Fruit fly (Drosophila melanogaster): Measurements from ENCODE around the gene Appl.
A peak's percentile ranks its signal among the peaks of the same experiment; 100 is the strongest.

Appl gene

dm6 chrX:525610-526009 is 4.7 kb upstream of the Appl start:
- TF ChIP-seq Met (GFP tag; optimal IDR thresholded peaks at IDR 0.05) (no peak), pdm3 (GFP tag; optimal IDR thresholded peaks at IDR 0.05) (no peak), CG3919 (GFP tag; optimal IDR thresholded peaks at IDR 0.05) (no peak), CG11902 (GFP tag; optimal IDR thresholded peaks at IDR 0.05) (no peak), Eip93F (GFP tag; optimal IDR thresholded peaks at IDR 0.05) (no peak), CG7368 (GFP tag; optimal IDR thresholded peaks at IDR 0.05) (no peak), CG3032 (tag; optimal IDR thresholded peaks at IDR 0.05) (no peak), svp (GFP tag) (no peak), CG10669 (GFP tag; optimal IDR thresholded peaks at IDR 0.05) (no peak), CG4318 (GFP tag; optimal IDR thresholded peaks at IDR 0.05) (no peak), Smox (GFP tag; optimal IDR thresholded peaks at IDR 0.05) (no peak), Blimp-1 (GFP tag; optimal IDR thresholded peaks at IDR 0.05) (no peak), CG31627 (GFP tag; optimal IDR thresholded peaks at IDR 0.05) (no peak), CG11294 (GFP tag; IDR thresholded peaks at IDR 0.05) (no peak), Hr38 (GFP tag; optimal IDR thresholded peaks at IDR 0.05) (no peak), CG32006 (GFP tag; optimal IDR thresholded peaks at IDR 0.05) (no peak)

- TF ChIP-seq CG8319 (GFP tag; optimal IDR thresholded peaks at IDR 0.05) (no peak), ss (GFP tag; optimal IDR thresholded peaks at IDR 0.05) (no peak), Sox14 (GFP tag; optimal IDR thresholded peaks at IDR 0.05) (no peak), fkh (GFP tag; optimal IDR thresholded peaks at IDR 0.05) (no peak), Eip78C (GFP tag) (peak; percentile 47), CG8632 (GFP tag; optimal IDR thresholded peaks at IDR 0.05) (no peak), Met (GFP tag; optimal IDR thresholded peaks at IDR 0.05) (no peak)
Measured at dm6 chrX:526479-527071, 3.7 kb upstream of the Appl start.

- TF ChIP-seq CG16779 (tag; optimal IDR thresholded peaks at IDR 0.05) (no peak), Blimp-1 (GFP tag; optimal IDR thresholded peaks at IDR 0.05) (no peak), CG3919 (GFP tag; optimal IDR thresholded peaks at IDR 0.05) (no peak), svp (GFP tag) (no peak), Hr4 (GFP tag; optimal IDR thresholded peaks at IDR 0.05) (no peak), Gug (GFP tag; IDR thresholded peaks at IDR 0.05) (no peak), CG10669 (GFP tag; optimal IDR thresholded peaks at IDR 0.05) (no peak), fd85E (GFP tag; optimal IDR thresholded peaks at IDR 0.05) (no peak), Sox102F (GFP tag; optimal IDR thresholded peaks at IDR 0.05) (no peak), Sox14 (GFP tag; optimal IDR thresholded peaks at IDR 0.05) (no peak), Met (GFP tag; optimal IDR thresholded peaks at IDR 0.05) (no peak), dac (GFP tag; optimal IDR thresholded peaks at IDR 0.05) (no peak), CG6854 (GFP tag; optimal IDR thresholded peaks at IDR 0.05) (no peak), OdsH (GFP tag; optimal IDR thresholded peaks at IDR 0.05) (no peak), acj6 (GFP tag; optimal IDR thresholded peaks at IDR 0.05) (no peak), CG8632 (GFP tag; optimal IDR thresholded peaks at IDR 0.05) (no peak)
Measured at dm6 chrX:542069-542468, 11.8 kb downstream of the Appl start.

- no peak for TF ChIP-seq CG8319 (GFP tag; optimal IDR thresholded peaks at IDR 0.05)
- no peak for TF ChIP-seq salr (GFP tag; optimal IDR thresholded peaks at IDR 0.05)
- no peak for TF ChIP-seq CG32006 (GFP tag; optimal IDR thresholded peaks at IDR 0.05)
- no peak for TF ChIP-seq CG11294 (GFP tag; IDR thresholded peaks at IDR 0.05)
- TF ChIP-seq lz (GFP tag; optimal IDR thresholded peaks at IDR 0.05): no peak
- TF ChIP-seq pdm3 (GFP tag; optimal IDR thresholded peaks at IDR 0.05): no peak
- TF ChIP-seq dsx (GFP tag; optimal IDR thresholded peaks at IDR 0.05; ENCODE audit: poor library complexity, severe bottlenecking): no peak
- TF ChIP-seq Eip93F (GFP tag; optimal IDR thresholded peaks at IDR 0.05): no peak
- no peak for TF ChIP-seq achi (GFP tag; optimal IDR thresholded peaks at IDR 0.05)
- no peak for TF ChIP-seq CG11902 (GFP tag; optimal IDR thresholded peaks at IDR 0.05)
- TF ChIP-seq Ets96B (tag; optimal IDR thresholded peaks at IDR 0.05): no peak
- TF ChIP-seq CG6276 (GFP tag; optimal IDR thresholded peaks at IDR 0.05): no peak
Measured at dm6 chrX:546372-547006, 16.2 kb downstream of the Appl start.

Data from whole organism, prepupa.